Fruit fly (Drosophila melanogaster) whole organism, embryonic: ENCODE results near the gene unc-45.

ENCODE experiments used
- Antp ChIP-seq: fragments of 200-800 bp; sonication (Bioruptor generic); optimal IDR thresholded peaks from 3 replicates; lab custom pipeline; 2016; ENCODE audit warnings: missing biosample characterization, missing genetic modification characterization
- Asciz ChIP-seq: fragments of 200-800 bp; sonication (Bioruptor generic); optimal IDR thresholded peaks from 2 replicates; lab custom pipeline; 2017; ENCODE audit warnings: missing biosample characterization, mild to moderate bottlenecking, missing genetic modification characterization, missing genetic modification reagents
- BEAF-32 ChIP-seq: fragments of 200-800 bp; sonication (Bioruptor generic); optimal IDR thresholded peaks from 3 replicates; lab custom pipeline; 2017; ENCODE audit warnings: missing biosample characterization, missing genetic modification characterization, mild to moderate bottlenecking, moderate library complexity, missing genetic modification reagents
- CG10267 ChIP-seq: fragments of 200-800 bp; sonication (Bioruptor generic); optimal IDR thresholded peaks from 2 replicates; lab custom pipeline; 2018; ENCODE audit warnings: missing biosample characterization, mild to moderate bottlenecking, missing genetic modification characterization, moderate library complexity
- CG10431 ChIP-seq: fragments of 200-800 bp; sonication (Bioruptor generic); optimal IDR thresholded peaks from 3 replicates; lab custom pipeline; 2018; ENCODE audit warnings: missing biosample characterization, mild to moderate bottlenecking, missing genetic modification characterization
- CG10565 ChIP-seq: fragments of 200-800 bp; sonication (Bioruptor generic); optimal IDR thresholded peaks from 3 replicates; lab custom pipeline; 2016; ENCODE audit warnings: missing biosample characterization, mild to moderate bottlenecking, missing genetic modification characterization
- CG10979 ChIP-seq: fragments of 200-800 bp; sonication (Bioruptor generic); optimal IDR thresholded peaks from 2 replicates; lab custom pipeline; 2018; ENCODE audit warnings: missing biosample characterization, mild to moderate bottlenecking, missing genetic modification characterization, moderate library complexity
- CG12155 ChIP-seq: fragments of 200-800 bp; sonication (Bioruptor generic); optimal IDR thresholded peaks from 3 replicates; lab custom pipeline; 2016; ENCODE audit warnings: missing biosample characterization, missing genetic modification characterization
- CG14710 ChIP-seq: fragments of 200-800 bp; sonication (Bioruptor generic); optimal IDR thresholded peaks from 3 replicates; lab custom pipeline; 2019; ENCODE audit warnings: missing biosample characterization, mild to moderate bottlenecking, missing genetic modification characterization, moderate library complexity
- CG15696 ChIP-seq: fragments of 200-800 bp; sonication (Bioruptor generic); optimal IDR thresholded peaks from 2 replicates; lab custom pipeline; 2019; ENCODE audit warnings: missing biosample characterization, mild to moderate bottlenecking, missing genetic modification characterization, moderate library complexity
- CG1647 ChIP-seq: fragments of 200-800 bp; sonication (Bioruptor generic); optimal IDR thresholded peaks from 3 replicates; lab custom pipeline; 2016; ENCODE audit warnings: missing biosample characterization, missing genetic modification characterization
- CG17385 ChIP-seq: fragments of 200-800 bp; sonication (Bioruptor generic); optimal IDR thresholded peaks from 3 replicates; lab custom pipeline; 2018; ENCODE audit warnings: missing biosample characterization, mild to moderate bottlenecking, missing genetic modification characterization
- CG30020 ChIP-seq: fragments of 200-800 bp; optimal IDR thresholded peaks from 2 replicates; lab custom pipeline; 2019; ENCODE audit warnings: missing biosample characterization, mild to moderate bottlenecking, missing genetic modification characterization, moderate library complexity
- CG32532 ChIP-seq: fragments of 200-800 bp; sonication (Bioruptor generic); IDR thresholded peaks from 2 replicates; pipeline ENCODE4 v1.3.6; 2022; ENCODE audit warnings: missing biosample characterization, missing genetic modification characterization
- CG34376 ChIP-seq: fragments of 200-800 bp; sonication (Bioruptor generic); optimal IDR thresholded peaks from 2 replicates; lab custom pipeline; 2018; ENCODE audit warnings: missing biosample characterization, mild to moderate bottlenecking, missing genetic modification characterization
- CG3847 ChIP-seq: fragments of 200-800 bp; sonication (Bioruptor generic); IDR thresholded peaks from 2 replicates; pipeline ENCODE4 v1.3.6; 2022; ENCODE audit warnings: missing biosample characterization, missing genetic modification characterization
- CG4617 ChIP-seq: fragments of 200-800 bp; sonication (Bioruptor generic); optimal IDR thresholded peaks from 3 replicates; lab custom pipeline; 2016; ENCODE audit warnings: missing biosample characterization, missing genetic modification characterization, borderline replicate concordance
- CG6272 ChIP-seq: fragments of 200-800 bp; sonication (Bioruptor generic); IDR thresholded peaks from 2 replicates; pipeline ENCODE4 v1.3.6; 2022; ENCODE audit warnings: missing biosample characterization, missing genetic modification characterization
- CG7786 ChIP-seq: fragments of 200-800 bp; sonication (Bioruptor generic); optimal IDR thresholded peaks from 2 replicates; lab custom pipeline; 2016; ENCODE audit warnings: missing biosample characterization, missing genetic modification characterization
- Chrac-16 ChIP-seq: fragments of 200-800 bp; sonication (Bioruptor generic); optimal IDR thresholded peaks from 3 replicates; lab custom pipeline; 2016; ENCODE audit warnings: missing biosample characterization, missing genetic modification characterization
- E2f2 ChIP-seq: fragments of 200-800 bp; sonication (Bioruptor generic); IDR thresholded peaks from 2 replicates; pipeline ENCODE4 v1.3.6; 2022; ENCODE audit warnings: missing biosample characterization, missing genetic modification characterization
- ERR ChIP-seq: fragments of 200-800 bp; sonication (Bioruptor generic); optimal IDR thresholded peaks from 2 replicates; lab custom pipeline; 2016; ENCODE audit warnings: missing biosample characterization, missing genetic modification characterization
- Hand ChIP-seq: fragments of 200-800 bp; sonication (Bioruptor generic); optimal IDR thresholded peaks from 2 replicates; lab custom pipeline; 2017; ENCODE audit warnings: mild to moderate bottlenecking, missing biosample characterization, missing genetic modification reagents, missing genetic modification characterization
- Hr3 ChIP-seq: fragments of 200-800 bp; sonication (Bioruptor generic); optimal IDR thresholded peaks from 3 replicates; lab custom pipeline; 2016; ENCODE audit warnings: missing biosample characterization, missing genetic modification characterization
- Sry-δ ChIP-seq: fragments of 200-800 bp; sonication (Bioruptor generic); optimal IDR thresholded peaks from 2 replicates; lab custom pipeline; 2016; ENCODE audit warnings: missing biosample characterization, missing genetic modification characterization
- Usf ChIP-seq: fragments of 200-800 bp; sonication (Bioruptor generic); optimal IDR thresholded peaks from 2 replicates; lab custom pipeline; 2017; ENCODE audit warnings: missing genotype, missing biosample characterization, missing genetic modification characterization
- YL-1 ChIP-seq: fragments of 200-800 bp; sonication (Bioruptor generic); optimal IDR thresholded peaks from 3 replicates; lab custom pipeline; 2017; ENCODE audit warnings: missing biosample characterization, mild to moderate bottlenecking, missing genetic modification characterization
- amos ChIP-seq: fragments of 200-800 bp; sonication (Bioruptor generic); IDR thresholded peaks from 2 replicates; pipeline ENCODE4 v1.3.6; 2022; ENCODE audit warnings: missing biosample characterization, missing genetic modification characterization; ENCODE audit not compliant: partially characterized antibody
- aop ChIP-seq: fragments of 200-800 bp; sonication (Bioruptor generic); IDR thresholded peaks from 2 replicates; pipeline ENCODE4 v1.3.6; 2022; ENCODE audit warnings: missing biosample characterization, missing genetic modification characterization
- ap ChIP-seq: fragments of 200-800 bp; sonication (Bioruptor generic); IDR thresholded peaks from 2 replicates; pipeline ENCODE4 v1.3.6; 2022; ENCODE audit warnings: missing biosample characterization, missing genetic modification characterization
- bbx ChIP-seq: fragments of 200-800 bp; sonication (Bioruptor generic); IDR thresholded peaks from 2 replicates; pipeline ENCODE4 v1.3.6; 2022; ENCODE audit warnings: missing biosample characterization, missing genetic modification characterization; ENCODE audit not compliant: partially characterized antibody
- corto ChIP-seq: fragments of 200-800 bp; sonication (Bioruptor generic); optimal IDR thresholded peaks from 2 replicates; lab custom pipeline; 2016; ENCODE audit warnings: missing biosample characterization, mild to moderate bottlenecking, missing genetic modification characterization, moderate library complexity
- dmrt99B ChIP-seq: fragments of 200-800 bp; sonication (Bioruptor generic); optimal IDR thresholded peaks from 2 replicates; lab custom pipeline; 2018; ENCODE audit warnings: missing biosample characterization, mild to moderate bottlenecking, missing genetic modification characterization, moderate library complexity
- gcm ChIP-seq: fragments of 200-800 bp; sonication (Bioruptor generic); optimal IDR thresholded peaks from 2 replicates; lab custom pipeline; 2019; ENCODE audit warnings: missing biosample characterization, mild to moderate bottlenecking, missing genetic modification characterization, moderate library complexity
- hkb ChIP-seq, 2 experiments: fragments of 200-800 bp in 1 of 2; fragments of >200 bp in 1 of 2; sonication (Bioruptor generic) in 1 of 2; IDR thresholded peaks in 1 of 2; optimal IDR thresholded peaks in 1 of 2; 2 replicates each; pipeline versions ENCODE4 v1.3.6 to Lab custom; 2017 to 2022; ENCODE audit warnings: missing biosample characterization in 1 of 2, missing genetic modification characterization in 1 of 2
- hth ChIP-seq: fragments of >200 bp; optimal IDR thresholded peaks from 2 replicates; lab custom pipeline; 2017; ENCODE audit warnings: inconsistent platforms
- jing ChIP-seq: fragments of 200-800 bp; sonication (Bioruptor generic); optimal IDR thresholded peaks from 2 replicates; lab custom pipeline; 2018; ENCODE audit warnings: missing biosample characterization, mild to moderate bottlenecking, missing genetic modification characterization
- kni ChIP-seq: fragments of 200-800 bp; sonication (Bioruptor generic); optimal IDR thresholded peaks from 3 replicates; lab custom pipeline; 2017; ENCODE audit warnings: mild to moderate bottlenecking, missing biosample characterization, missing genetic modification reagents, missing genetic modification characterization
- lola ChIP-seq, 3 experiments: fragments of >200 bp in 2 of 3; fragments of 200-800 bp in 1 of 3; sonication (Bioruptor generic) in 1 of 3; optimal IDR thresholded peaks; 2 replicates each; lab custom pipeline; 2017 to 2019; ENCODE audit warnings: missing biosample characterization in 3 of 3, missing genetic modification characterization in 3 of 3, mild to moderate bottlenecking in 1 of 3, moderate library complexity in 1 of 3
- lov ChIP-seq, 2 experiments: fragments of 200-800 bp in 1 of 2; fragments of >200 bp in 1 of 2; sonication (Bioruptor generic) in 1 of 2; IDR thresholded peaks in 1 of 2; optimal IDR thresholded peaks in 1 of 2; 2 replicates in 1 of 2; 3 replicates in 1 of 2; pipeline versions ENCODE4 v1.3.6 to Lab custom; 2017 to 2022; ENCODE audit warnings: missing biosample characterization in 1 of 2, missing genetic modification characterization in 1 of 2
- nerfin-2 ChIP-seq: fragments of 200-800 bp; sonication (Bioruptor generic); IDR thresholded peaks from 2 replicates; pipeline ENCODE4 v1.3.6; 2022; ENCODE audit warnings: missing biosample characterization, missing genetic modification characterization; ENCODE audit not compliant: partially characterized antibody
- pan ChIP-seq, 4 experiments: fragments of >200 bp in 3 of 4; fragments of 200-800 bp in 1 of 4; sonication (Bioruptor generic) in 1 of 4; optimal IDR thresholded peaks in 3 of 4; IDR thresholded peaks in 1 of 4; 2 replicates each; pipeline versions ENCODE4 v1.3.6 to Lab custom; 2017 to 2022; ENCODE audit warnings: missing biosample characterization in 2 of 4, missing genetic modification characterization in 2 of 4, mixed read lengths in 1 of 4
- row ChIP-seq: fragments of 200-800 bp; sonication (Bioruptor generic); IDR thresholded peaks from 3 replicates; pipeline ENCODE4 v1.3.6; 2022; ENCODE audit warnings: missing biosample characterization, missing genetic modification characterization
- salm ChIP-seq: fragments of 200-800 bp; sonication (Bioruptor generic); optimal IDR thresholded peaks from 2 replicates; lab custom pipeline; 2018; ENCODE audit warnings: missing biosample characterization, mild to moderate bottlenecking, missing genetic modification characterization
- tna ChIP-seq: fragments of 200-800 bp; sonication (Bioruptor generic); IDR thresholded peaks from 2 replicates; pipeline ENCODE4 v1.3.6; 2022; ENCODE audit warnings: missing biosample characterization, missing genetic modification characterization; ENCODE audit not compliant: partially characterized antibody

Gene unc-45

DNA sequence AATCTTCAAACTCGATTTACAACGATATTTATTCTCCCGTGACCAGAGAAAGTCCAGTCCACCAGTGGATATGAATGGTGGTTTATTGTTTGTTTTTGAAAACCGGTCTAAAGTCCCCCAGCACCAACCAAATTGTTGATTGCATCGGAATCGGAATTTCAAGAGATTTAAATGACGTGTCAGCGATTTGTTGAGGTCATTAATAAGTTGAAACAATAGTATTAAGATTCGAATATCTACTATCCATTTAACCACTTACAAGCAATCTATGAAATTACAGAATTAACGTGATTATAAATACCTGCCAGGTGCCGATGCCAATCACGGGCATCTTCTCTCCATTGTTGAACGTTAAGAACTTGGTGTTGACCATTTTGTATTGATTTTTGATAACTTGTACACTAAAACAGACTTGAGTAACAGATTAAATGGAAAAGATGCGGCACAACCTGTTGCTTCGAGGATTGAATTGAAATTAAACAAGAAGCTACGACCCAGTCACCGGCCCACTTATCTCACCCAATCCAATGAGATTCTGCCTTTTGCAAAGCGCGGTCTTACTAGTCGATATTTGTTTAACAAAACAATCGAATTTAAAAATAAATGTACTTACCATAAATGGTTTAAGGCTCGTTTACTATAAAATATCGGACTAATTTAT lies 25.4 kb upstream of the unc-45 start, which contains the start of gene CG2767 (continued):
- no peak for TF ChIP-seq gcm (GFP tag; lab: Kevin White, UChicago)
- no peak for TF ChIP-seq Antp (GFP tag; lab: Kevin White, UChicago)
- TF ChIP-seq ap (GFP tag; lab: Robert Waterston, UW): no peak
- TF ChIP-seq CG1647 (GFP tag; lab: Kevin White, UChicago): no peak
- no peak for TF ChIP-seq Asciz (GFP tag; lab: Kevin White, UChicago)
- TF ChIP-seq aop (GFP tag; lab: Robert Waterston, UW): no peak
- no peak for TF ChIP-seq hth (lab: Kevin White, UChicago)
- TF ChIP-seq jing (GFP tag; lab: Kevin White, UChicago): no peak
- TF ChIP-seq bbx (GFP tag; lab: Robert Waterston, UW): 0 out of 2 replicates have a peak, but pooled peaks have one; percentile 10
- TF ChIP-seq CG34376: peak; percentile 8
- no peak for TF ChIP-seq lola (GFP tag; optimal IDR thresholded peaks at IDR 0.05; lab: Kevin White, UChicago)
- TF ChIP-seq CG32532 (GFP tag; lab: Robert Waterston, UW): no peak
- no peak for TF ChIP-seq Usf
- TF ChIP-seq lov (optimal IDR thresholded peaks at IDR 0.05; lab: Kevin White, UChicago): no peak
- TF ChIP-seq lov (GFP tag; IDR thresholded peaks at IDR 0.05; lab: Robert Waterston, UW): no peak
- peak; percentile 10 for TF ChIP-seq BEAF-32 (GFP tag; lab: Kevin White, UChicago)

DNA sequence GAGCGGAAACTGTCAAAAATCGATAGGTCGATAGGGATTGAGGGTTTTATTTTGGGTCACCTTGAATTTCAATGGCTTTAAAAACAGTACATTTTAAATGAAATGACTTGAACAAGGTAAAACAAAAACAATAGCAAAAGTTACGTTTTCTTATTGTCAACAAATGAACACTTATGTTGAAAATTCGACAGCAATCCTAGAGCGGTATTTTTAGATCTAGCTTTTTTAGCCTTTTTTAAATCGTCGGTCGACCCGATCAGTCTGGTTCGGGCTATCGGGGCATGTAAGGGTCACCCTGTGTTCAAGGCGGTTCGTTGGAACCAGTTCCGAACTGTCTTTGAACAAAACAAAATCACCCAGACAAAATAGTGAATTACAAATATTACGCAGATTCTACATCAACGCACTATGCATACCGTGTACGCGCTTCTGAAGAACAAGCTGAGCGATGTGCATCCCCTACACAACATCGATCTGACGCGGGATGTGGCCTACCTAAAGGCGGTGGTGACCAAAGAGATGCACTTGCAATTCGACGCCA lies 24.0 kb upstream of the unc-45 start, which contains the start of the genes CG11052 and CG3223:
TSS of gene CG11052 (minus strand) at position 218 of the 541 bp plus-strand sequence.
TSS of gene CG3223 (plus strand) at position 321 of the 541 bp plus-strand sequence.
- TF ChIP-seq CG7786 (GFP tag; lab: Kevin White, UChicago): peak; percentile 12
- TF ChIP-seq amos (GFP tag; lab: Robert Waterston, UW): peak; percentile 58; the same call in 1 of the 2 replicates
- TF ChIP-seq corto (GFP tag; lab: Kevin White, UChicago): no peak
- TF ChIP-seq YL-1 (GFP tag; lab: Kevin White, UChicago): peak; percentile 55
- no peak for TF ChIP-seq Chrac-16 (GFP tag; lab: Kevin White, UChicago)
- TF ChIP-seq CG30020 (tag; lab: Kevin White, UChicago): peak; percentile 85
- peak; percentile 11 for TF ChIP-seq salm (tag; lab: Kevin White, UChicago)
- TF ChIP-seq nerfin-2 (GFP tag; lab: Robert Waterston, UW): no peak
- TF ChIP-seq E2f2 (GFP tag; lab: Robert Waterston, UW): peak; percentile 79
- TF ChIP-seq Hr3: peak; percentile 1
- TF ChIP-seq hkb (optimal IDR thresholded peaks at IDR 0.05; lab: Kevin White, UChicago): no peak
- no peak for TF ChIP-seq hkb (GFP tag; IDR thresholded peaks at IDR 0.05; lab: Robert Waterston, UW)
- peak; percentile 15 for TF ChIP-seq CG17385
- peak; percentile 1 for TF ChIP-seq CG10979 (tag; lab: Kevin White, UChicago)
- peak; percentile 51 for TF ChIP-seq CG10267 (tag; lab: Kevin White, UChicago)
- TF ChIP-seq CG10431 (GFP tag; lab: Kevin White, UChicago): peak; percentile 17
- TF ChIP-seq ERR (GFP tag; lab: Kevin White, UChicago): peak; percentile 47
- peak; percentile 21 for TF ChIP-seq kni
- no peak for TF ChIP-seq pan (optimal IDR thresholded peaks at IDR 0.05; lab: Kevin White, UChicago)
- TF ChIP-seq pan (GFP tag; optimal IDR thresholded peaks at IDR 0.05 in 1 of 2, IDR thresholded peaks at IDR 0.05 in 1 of 2): peak in 1 of 2 experiments; percentile 18
- peak; percentile 62 for TF ChIP-seq row (GFP tag; lab: Robert Waterston, UW)
- TF ChIP-seq CG14710 (tag; lab: Kevin White, UChicago): peak; percentile 45
- TF ChIP-seq dmrt99B (tag; lab: Kevin White, UChicago): no peak
- TF ChIP-seq CG12155: peak; percentile 4
- peak; percentile 4 for TF ChIP-seq Antp (GFP tag; lab: Kevin White, UChicago)
- peak; percentile 63 for TF ChIP-seq Sry-δ (GFP tag; lab: Kevin White, UChicago)
- TF ChIP-seq Hand (GFP tag; lab: Kevin White, UChicago): no peak
- TF ChIP-seq CG15696 (tag; lab: Kevin White, UChicago): peak; percentile 8
- TF ChIP-seq CG10565 (GFP tag; lab: Kevin White, UChicago): no peak
- TF ChIP-seq CG6272 (GFP tag; lab: Robert Waterston, UW): no peak
- TF ChIP-seq CG3847: peak; percentile 13; the same call in 1 of the 2 replicates
- TF ChIP-seq CG4617: peak; percentile 70
- no peak for TF ChIP-seq tna (GFP tag; lab: Robert Waterston, UW)
